Worm (Caenorhabditis elegans) whole organism, mixed stage, embryonic: ENCODE data around the gene nhr-202.

Experiments used
- ces-1 ChIP-seq: fragments of 150-350 bp; optimal IDR thresholded peaks from 2 replicates; lab custom pipeline; 2014; ENCODE audit warnings: missing biosample characterization, missing genetic modification reagents, missing genetic modification characterization
- elt-3 ChIP-seq: fragments of 150-350 bp; optimal IDR thresholded peaks from 2 replicates; lab custom pipeline; 2014; ENCODE audit warnings: missing biosample characterization, missing genetic modification characterization
- flh-1 ChIP-seq: fragments of 200-800 bp; sonication (Bioruptor generic); optimal IDR thresholded peaks from 2 replicates; lab custom pipeline; 2018; ENCODE audit warnings: mild to moderate bottlenecking, missing genetic modification characterization, moderate library complexity, missing compliant biosample characterization
- ham-2 ChIP-seq: fragments of 200-800 bp; sonication (Bioruptor generic); optimal IDR thresholded peaks from 2 replicates; lab custom pipeline; 2018; ENCODE audit warnings: mild to moderate bottlenecking, missing genetic modification characterization, missing compliant biosample characterization
- lsy-2 ChIP-seq: fragments of 150-350 bp; optimal IDR thresholded peaks from 2 replicates; lab custom pipeline; 2014; ENCODE audit warnings: missing biosample characterization, missing genetic modification characterization
- mab-5 ChIP-seq: fragments of 150-350 bp; optimal IDR thresholded peaks from 2 replicates; lab custom pipeline; 2014; ENCODE audit warnings: missing biosample characterization, missing genetic modification characterization
- mls-2 ChIP-seq: sonication (generic microtip); optimal IDR thresholded peaks from 2 replicates; lab custom pipeline; 2016; ENCODE audit warnings: mild to moderate bottlenecking, missing genetic modification characterization, moderate library complexity, missing compliant biosample characterization
- nhr-237 ChIP-seq: fragments of 150-350 bp; optimal IDR thresholded peaks from 2 replicates; lab custom pipeline; 2014; ENCODE audit warnings: missing biosample characterization, missing genetic modification characterization
- nhr-28 ChIP-seq: fragments of 150-350 bp; optimal IDR thresholded peaks from 2 replicates; lab custom pipeline; 2014; ENCODE audit warnings: missing biosample characterization, missing genetic modification characterization
- pha-4 ChIP-seq: fragments of 150-350 bp; optimal IDR thresholded peaks from 2 replicates; lab custom pipeline; 2018; ENCODE audit warnings: missing biosample characterization, missing genetic modification reagents, missing genetic modification characterization
- sptf-1 ChIP-seq: sonication (generic microtip); optimal IDR thresholded peaks from 2 replicates; lab custom pipeline; 2017; ENCODE audit warnings: mild to moderate bottlenecking, missing genetic modification characterization, moderate library complexity, missing compliant biosample characterization
- unc-62 ChIP-seq: fragments of 150-350 bp; optimal IDR thresholded peaks from 2 replicates; lab custom pipeline; 2014; ENCODE audit warnings: missing biosample characterization, missing genetic modification reagents, missing genetic modification characterization

DNA sequence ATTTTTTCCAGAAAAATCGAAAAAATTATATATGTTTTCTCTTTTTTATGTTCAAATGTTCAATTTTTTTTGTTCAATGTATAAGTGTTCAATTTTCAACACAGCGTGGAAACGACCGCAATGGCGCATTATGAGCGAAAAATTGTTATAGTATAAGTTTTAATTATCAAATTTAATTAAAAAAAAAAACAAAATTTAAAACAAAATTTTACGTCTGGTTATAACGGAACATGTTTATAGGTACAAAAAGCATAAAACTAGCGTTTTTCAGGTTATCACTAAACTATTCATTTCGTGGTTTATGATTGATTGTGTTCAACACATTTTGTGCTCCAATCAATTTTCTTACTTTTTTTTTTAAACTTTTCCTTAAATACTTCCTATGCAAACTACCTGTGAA lies 26.9 kb downstream of the nhr-202 start, which contains the start of gene nhr-106:
- TF ChIP-seq mab-5 (tag; lab: Kevin White, UChicago) (no peak), unc-62 (no peak), lsy-2 (no peak), flh-1 (GFP tag; lab: Kevin White, UChicago) (no peak), ham-2 (no peak), ces-1 (no peak), elt-3 (no peak), nhr-28 (tag; lab: Kevin White, UChicago) (no peak), mls-2 (no peak), sptf-1 (no peak), pha-4 (tag; lab: Kevin White, UChicago) (no peak), nhr-237 (tag; lab: Kevin White, UChicago) (no peak)
